Worm (Caenorhabditis elegans): Measurements from ENCODE around the gene cpna-2.

DNA sequence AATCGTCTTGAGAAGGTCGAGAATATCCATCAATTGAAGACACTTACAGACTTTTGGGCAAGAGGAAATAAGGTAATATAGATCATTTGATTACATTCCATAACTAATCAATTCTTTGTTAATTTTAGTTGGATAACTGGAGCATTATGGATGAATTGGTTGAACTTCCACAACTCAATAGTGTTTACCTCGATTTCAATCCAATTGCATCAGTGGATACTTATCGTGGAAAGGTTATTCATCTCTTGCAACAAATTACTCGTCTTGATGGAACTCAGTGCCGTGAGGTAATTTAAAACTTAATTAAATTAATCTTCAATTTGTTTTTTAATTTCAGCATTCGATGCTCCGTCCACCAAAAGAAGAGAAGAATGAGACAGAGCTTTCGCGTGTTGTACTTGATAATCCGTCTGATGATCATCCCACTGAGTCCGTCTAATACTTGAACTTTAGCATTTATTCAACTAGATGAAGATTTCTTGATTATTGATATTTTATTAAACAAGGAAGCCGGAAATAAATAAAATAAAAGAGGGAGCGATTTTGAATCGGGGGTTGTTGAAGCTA is 48.8 kb downstream of the cpna-2 start:
- TF ChIP-seq lin-29 (GFP tag; IDR thresholded peaks at IDR 0.05) (no peak), set-16 (GFP tag; IDR thresholded peaks at IDR 0.05) (no peak), nhr-48 (tag; optimal IDR thresholded peaks at IDR 0.05) (no peak), ces-1 (GFP tag; optimal IDR thresholded peaks at IDR 0.05) (no peak), R02D3.7 (tag; optimal IDR thresholded peaks at IDR 0.05) (no peak), pha-4 (GFP tag; IDR thresholded peaks at IDR 0.05) (no peak), pha-4 (tag; optimal IDR thresholded peaks at IDR 0.05) (no peak), jun-1 (tag; optimal IDR thresholded peaks at IDR 0.05) (no peak), lin-13 (GFP tag; optimal IDR thresholded peaks at IDR 0.05) (no peak), zag-1 (tag; optimal IDR thresholded peaks at IDR 0.05) (no peak), ama-1 (optimal IDR thresholded peaks at IDR 0.05) (peak; percentile 63), lin-1 (GFP tag; IDR thresholded peaks at IDR 0.05) (no peak), lin-39 (tag; optimal IDR thresholded peaks at IDR 0.05) (no peak)
